Fruit fly (Drosophila melanogaster) whole organism, pupa: ENCODE data around the gene APP-BP1.

Experiments
- CG10348 ChIP-seq: fragments of 200-800 bp; sonication (Bioruptor generic); IDR thresholded peaks from 2 replicates; pipeline ENCODE4 v1.3.6; 2022; ENCODE audit warnings: missing biosample characterization, missing genetic modification characterization
- CG12605 ChIP-seq: fragments of 200-800 bp; sonication (Bioruptor generic); IDR thresholded peaks from 2 replicates; pipeline ENCODE4 v1.3.6; 2022; ENCODE audit warnings: missing biosample characterization, missing genetic modification characterization
- CG14655 ChIP-seq: fragments of 200-800 bp; sonication (Bioruptor generic); optimal IDR thresholded peaks from 3 replicates; lab custom pipeline; 2017; ENCODE audit warnings: mild to moderate bottlenecking, missing biosample characterization, missing genetic modification reagents, missing genetic modification characterization
- CG17806 ChIP-seq: fragments of 200-800 bp; sonication (Bioruptor generic); optimal IDR thresholded peaks from 2 replicates; lab custom pipeline; 2018; ENCODE audit warnings: missing biosample characterization, mild to moderate bottlenecking, missing genetic modification characterization, moderate library complexity
- D1 ChIP-seq: fragments of 200-800 bp; sonication (Bioruptor generic); optimal IDR thresholded peaks from 2 replicates; lab custom pipeline; 2018; ENCODE audit warnings: missing biosample characterization, mild to moderate bottlenecking, missing genetic modification characterization, moderate library complexity
- EcR ChIP-seq: fragments of 200-800 bp; sonication (Bioruptor generic); optimal IDR thresholded peaks from 3 replicates; lab custom pipeline; 2019; ENCODE audit warnings: missing biosample characterization, missing genetic modification characterization, mild to moderate bottlenecking, moderate library complexity, missing genetic modification reagents
- Snoo ChIP-seq: fragments of 200-800 bp; sonication (Bioruptor generic); optimal IDR thresholded peaks from 3 replicates; lab custom pipeline; 2017; ENCODE audit warnings: missing biosample characterization, mild to moderate bottlenecking, missing genetic modification characterization, inconsistent platforms
- gl ChIP-seq: fragments of 200-800 bp; sonication (Bioruptor generic); optimal IDR thresholded peaks from 2 replicates; lab custom pipeline; 2018; ENCODE audit warnings: missing biosample characterization, mild to moderate bottlenecking, missing genetic modification characterization

- TF ChIP-seq Snoo: no peak
- TF ChIP-seq CG17806 (tag; lab: Kevin White, UChicago): no peak
- TF ChIP-seq CG14655 (GFP tag; lab: Kevin White, UChicago): no peak
- no peak for TF ChIP-seq CG12605 (GFP tag; lab: Robert Waterston, UW)
- TF ChIP-seq D1: no peak
- no peak for TF ChIP-seq CG10348 (GFP tag; lab: Robert Waterston, UW)
- no peak for TF ChIP-seq EcR (GFP tag; lab: Kevin White, UChicago)
- no peak for TF ChIP-seq gl (tag; lab: Kevin White, UChicago)
Measured at dm6 chr3L:11101598-11101997, 3.4 kb downstream of the APP-BP1 start, which contains the start of gene Elo68beta.
